Worm (Caenorhabditis elegans) whole organism, young adult: ENCODE results near the gene C01G10.9.

Experiments used
- B0336.3 ChIP-seq: fragments of 200-800 bp; sonication (Bioruptor generic); IDR thresholded peaks from 2 replicates; pipeline ENCODE4 v1.3.6; 2022; ENCODE audit warnings: missing genetic modification characterization, missing compliant biosample characterization
- F23B12.7 ChIP-seq: sonication (generic microtip); optimal IDR thresholded peaks from 2 replicates; lab custom pipeline; 2017; ENCODE audit warnings: missing genetic modification characterization, mild to moderate bottlenecking, missing compliant biosample characterization, antibody characterized with exemption, moderate library complexity; ENCODE audit not compliant: insufficient read depth
- F39B2.1 ChIP-seq: fragments of 200-800 bp; sonication (Bioruptor generic); IDR thresholded peaks from 2 replicates; pipeline ENCODE4 v1.3.6; 2022; ENCODE audit warnings: missing genetic modification reagents, missing genetic modification characterization, missing compliant biosample characterization
- F55B11.4 ChIP-seq: sonication (generic microtip); optimal IDR thresholded peaks from 2 replicates; lab custom pipeline; 2016; ENCODE audit warnings: missing compliant biosample characterization, missing genetic modification characterization, borderline replicate concordance; ENCODE audit not compliant: insufficient read depth
- Y79H2A.3 ChIP-seq: fragments of 200-800 bp; sonication (Bioruptor generic); conservative IDR thresholded peaks from 2 replicates; pipeline ENCODE4 v1.3.6; 2022; ENCODE audit warnings: missing genetic modification reagents, missing genetic modification characterization, missing compliant biosample characterization
- ZK185.1 ChIP-seq: sonication (generic microtip); optimal IDR thresholded peaks from 2 replicates; lab custom pipeline; 2016; ENCODE audit warnings: mild to moderate bottlenecking, missing genetic modification characterization, missing compliant biosample characterization; ENCODE audit not compliant: poor library complexity, severe bottlenecking
- aptf-3 ChIP-seq: fragments of 200-800 bp; sonication (Bioruptor generic); IDR thresholded peaks from 2 replicates; pipeline ENCODE4 v1.3.6; 2022; ENCODE audit warnings: missing genetic modification characterization, missing compliant biosample characterization
- bed-1 ChIP-seq: fragments of 200-800 bp; sonication (Bioruptor generic); IDR thresholded peaks from 2 replicates; pipeline ENCODE4 v1.3.6; 2022; ENCODE audit warnings: missing genetic modification reagents, missing genetic modification characterization, missing compliant biosample characterization
- bed-2 ChIP-seq: fragments of 200-800 bp; sonication (Bioruptor generic); IDR thresholded peaks from 2 replicates; pipeline ENCODE4 v1.3.6; 2022; ENCODE audit warnings: missing genetic modification reagents, missing genetic modification characterization, missing compliant biosample characterization
- cebp-1 ChIP-seq, 2 experiments: fragments of 200-800 bp in 1 of 2; sonication (Bioruptor generic) in 1 of 2; sonication (generic microtip) in 1 of 2; IDR thresholded peaks in 1 of 2; optimal IDR thresholded peaks in 1 of 2; 2 replicates each; pipeline versions ENCODE4 v1.3.6 to Lab custom; 2017 to 2022; ENCODE audit warnings: missing compliant biosample characterization in 2 of 2, missing genetic modification characterization in 2 of 2, mild to moderate bottlenecking in 1 of 2, missing genetic modification reagents in 1 of 2, moderate library complexity in 1 of 2
- chd-7 ChIP-seq: sonication (generic microtip); optimal IDR thresholded peaks from 2 replicates; lab custom pipeline; 2016; ENCODE audit warnings: mild to moderate bottlenecking, missing genetic modification characterization, moderate library complexity, missing compliant biosample characterization
- fkh-3 ChIP-seq: sonication (generic microtip); optimal IDR thresholded peaks from 2 replicates; lab custom pipeline; 2016; ENCODE audit warnings: mild to moderate bottlenecking, missing genetic modification characterization, missing compliant biosample characterization
- hsf-1 ChIP-seq: fragments of 200-800 bp; sonication (Bioruptor generic); IDR thresholded peaks from 2 replicates; pipeline ENCODE4 v1.3.6; 2022; ENCODE audit warnings: missing genetic modification reagents, missing genetic modification characterization, missing compliant biosample characterization
- lin-26 ChIP-seq: fragments of 200-800 bp; sonication (Bioruptor generic); IDR thresholded peaks from 2 replicates; pipeline ENCODE4 v1.3.6; 2022; ENCODE audit warnings: missing genetic modification reagents, missing genetic modification characterization, missing compliant biosample characterization
- lin-40 ChIP-seq: sonication (generic microtip); optimal IDR thresholded peaks from 2 replicates; lab custom pipeline; 2016; ENCODE audit warnings: missing genetic modification characterization, mild to moderate bottlenecking, missing compliant biosample characterization, missing genotype, missing genetic modification reagents
- lin-54 ChIP-seq: fragments of 200-800 bp; sonication (Bioruptor generic); optimal IDR thresholded peaks from 2 replicates; lab custom pipeline; 2018; ENCODE audit warnings: mild to moderate bottlenecking, missing genetic modification characterization, missing compliant biosample characterization
- lsl-1 ChIP-seq: fragments of 200-800 bp; sonication (Bioruptor generic); optimal IDR thresholded peaks from 2 replicates; lab custom pipeline; 2018; ENCODE audit warnings: mild to moderate bottlenecking, missing genetic modification characterization, moderate library complexity, missing compliant biosample characterization
- madf-3 ChIP-seq: fragments of 200-800 bp; sonication (Bioruptor generic); IDR thresholded peaks from 2 replicates; pipeline ENCODE4 v1.3.6; 2022; ENCODE audit warnings: missing genetic modification reagents, missing genetic modification characterization, missing compliant biosample characterization
- madf-6 ChIP-seq: fragments of 200-800 bp; sonication (Bioruptor generic); IDR thresholded peaks from 2 replicates; pipeline ENCODE4 v1.3.6; 2022; ENCODE audit warnings: missing genetic modification reagents, missing genetic modification characterization, missing compliant biosample characterization
- mcd-1 ChIP-seq: fragments of 200-800 bp; sonication (Bioruptor generic); IDR thresholded peaks from 2 replicates; pipeline ENCODE4 v1.3.6; 2022; ENCODE audit warnings: missing genetic modification reagents, missing genetic modification characterization, missing compliant biosample characterization
- nfya-1 ChIP-seq: sonication (generic microtip); optimal IDR thresholded peaks from 2 replicates; lab custom pipeline; 2017; ENCODE audit warnings: antibody characterized with exemption, missing compliant biosample characterization, missing genetic modification characterization, borderline replicate concordance; ENCODE audit not compliant: insufficient read depth
- nfyb-1 ChIP-seq: fragments of 200-800 bp; sonication (Bioruptor generic); IDR thresholded peaks from 2 replicates; pipeline ENCODE4 v1.3.6; 2022; ENCODE audit warnings: missing genetic modification reagents, missing genetic modification characterization, missing compliant biosample characterization
- nhr-120 ChIP-seq: fragments of 200-800 bp; sonication (Bioruptor generic); IDR thresholded peaks from 2 replicates; pipeline ENCODE4 v1.3.6; 2022; ENCODE audit warnings: missing genetic modification characterization, missing compliant biosample characterization
- nhr-80 ChIP-seq: sonication (generic microtip); optimal IDR thresholded peaks from 2 replicates; lab custom pipeline; 2016; ENCODE audit warnings: missing genetic modification characterization, missing compliant biosample characterization
- nhr-90 ChIP-seq: sonication (generic microtip); optimal IDR thresholded peaks from 2 replicates; lab custom pipeline; 2016; ENCODE audit warnings: missing genotype, mild to moderate bottlenecking, missing genetic modification characterization, missing compliant biosample characterization
- snpc-1.1 ChIP-seq: sonication (generic microtip); optimal IDR thresholded peaks from 2 replicates; lab custom pipeline; 2017; ENCODE audit warnings: missing genetic modification characterization, mild to moderate bottlenecking, missing compliant biosample characterization, antibody characterized with exemption, moderate library complexity, missing genotype, missing genetic modification reagents; ENCODE audit not compliant: insufficient read depth
- unc-130 ChIP-seq: sonication (generic microtip); optimal IDR thresholded peaks from 2 replicates; lab custom pipeline; 2016; ENCODE audit warnings: missing genetic modification reagents, missing genetic modification characterization, missing compliant biosample characterization
- unc-62 ChIP-seq: fragments of 150-350 bp; optimal IDR thresholded peaks from 2 replicates; lab custom pipeline; 2014; ENCODE audit warnings: missing biosample characterization, missing genetic modification reagents, missing genetic modification characterization
- ztf-28 ChIP-seq: fragments of 200-800 bp; sonication (Bioruptor generic); IDR thresholded peaks from 2 replicates; pipeline ENCODE4 v1.3.6; 2022; ENCODE audit warnings: missing genetic modification reagents, missing genetic modification characterization, missing compliant biosample characterization
- ztf-3 ChIP-seq: fragments of 200-800 bp; sonication (Bioruptor generic); optimal IDR thresholded peaks from 2 replicates; lab custom pipeline; 2018; ENCODE audit warnings: mild to moderate bottlenecking, missing genetic modification characterization, missing compliant biosample characterization

C01G10.9 gene

DNA sequence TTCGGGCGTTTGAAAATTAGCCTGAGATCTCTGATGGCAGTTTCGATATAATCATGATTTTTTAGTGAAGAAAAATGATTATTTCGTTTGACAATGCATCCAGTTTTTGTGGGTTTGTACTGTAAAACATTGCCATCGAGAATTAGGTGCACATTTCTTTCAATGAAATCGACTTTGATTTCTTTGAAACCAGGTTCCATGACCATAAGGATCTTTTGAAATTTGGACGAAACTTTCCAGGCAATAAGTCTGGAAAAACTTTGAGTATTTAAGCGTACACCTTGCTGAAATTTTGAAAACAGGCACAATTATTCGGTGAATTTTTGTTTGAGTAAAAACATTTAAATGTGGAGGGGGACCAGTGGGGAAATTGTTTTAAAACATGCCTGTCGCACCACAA, 30.6 kb upstream of the C01G10.9 start (continued):
- TF ChIP-seq lin-40 = no peak

ce11 chrV:15052368-15052767, 30.0 kb upstream of the C01G10.9 start, which contains the start of the genes fbxa-82 and C25D7.5:
TSS of gene fbxa-82 (minus strand) at chrV:15052530.
TSS of gene C25D7.5 (plus strand) at chrV:15052650.
- no peak for TF ChIP-seq nhr-120
- TF ChIP-seq unc-130 (GFP tag; lab: Kevin White, UChicago) = no peak
- no peak for TF ChIP-seq F39B2.1 (GFP tag; lab: Robert Waterston, UW)
- 0 out of 2 replicates have a peak, but pooled peaks have one; percentile 26 for TF ChIP-seq cebp-1 (GFP tag; IDR thresholded peaks at IDR 0.05; lab: Robert Waterston, UW)
- no peak for TF ChIP-seq cebp-1 (tag; optimal IDR thresholded peaks at IDR 0.05; lab: Kevin White, UChicago)
- TF ChIP-seq aptf-3 (GFP tag; lab: Robert Waterston, UW) = no peak
- TF ChIP-seq lin-40 = no peak
- TF ChIP-seq, all 124 proteins: peak for 1

- TF ChIP-seq nhr-90 (no peak), snpc-1.1 (no peak), bed-2 (GFP tag; lab: Robert Waterston, UW) (no peak), nfya-1 (tag; lab: Kevin White, UChicago) (no peak), Y79H2A.3 (GFP tag; lab: Robert Waterston, UW) (no peak), fkh-3 (tag; lab: Kevin White, UChicago) (no peak)
Observed at ce11 chrV:15054733-15055132, 27.6 kb upstream of the C01G10.9 start.

DNA sequence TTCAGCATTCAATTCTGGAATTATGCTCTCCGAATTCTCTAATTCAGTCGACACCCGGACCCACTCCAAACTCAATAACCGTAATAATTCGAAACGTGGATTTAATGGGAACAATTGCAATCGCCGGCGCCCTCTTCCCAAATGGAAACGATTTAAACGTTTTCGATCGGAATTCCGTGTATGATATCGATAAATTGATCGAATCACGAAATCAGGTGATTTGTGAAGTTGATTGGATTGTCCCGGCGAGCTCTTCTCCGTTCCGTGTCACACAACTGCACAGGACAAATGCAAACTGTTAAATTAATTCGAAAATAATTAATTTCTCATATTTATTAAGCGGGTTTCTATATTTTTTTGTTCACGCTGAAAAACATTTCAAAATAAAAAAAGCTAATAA, 26.5 kb upstream of the C01G10.9 start, which contains the start of gene C25D7.16:
TSS of gene C25D7.16 (plus strand) at position 301 of the 400 bp plus-strand sequence.
- TF ChIP-seq madf-3 (GFP tag; lab: Robert Waterston, UW) (no peak), bed-2 (GFP tag; lab: Robert Waterston, UW) (no peak), F55B11.4 (tag; lab: Kevin White, UChicago) (no peak), unc-62 (no peak), ztf-28 (GFP tag; lab: Robert Waterston, UW) (no peak), madf-6 (peak; percentile 7; the same call in 1 of the 2 replicates)

ce11 chrV:15056346-15056839, 25.9 kb upstream of the C01G10.9 start:
- TF ChIP-seq chd-7 (tag; lab: Kevin White, UChicago) (peak; percentile 25), madf-6 (peak; percentile 59), B0336.3 (GFP tag; lab: Robert Waterston, UW) (peak; percentile 61), lin-54 (GFP tag; lab: Kevin White, UChicago) (peak; percentile 12), bed-1 (GFP tag; lab: Robert Waterston, UW) (no peak), lin-26 (GFP tag; lab: Robert Waterston, UW) (peak; percentile 76), hsf-1 (GFP tag; lab: Robert Waterston, UW) (0 out of 2 replicates have a peak, but pooled peaks have one; percentile 53), lsl-1 (GFP tag; lab: Kevin White, UChicago) (no peak), nhr-80 (no peak)

- TF ChIP-seq mcd-1 (GFP tag; lab: Robert Waterston, UW) = no peak
- no peak for TF ChIP-seq F23B12.7 (tag; lab: Kevin White, UChicago)
- TF ChIP-seq ZK185.1 = no peak
- no peak for TF ChIP-seq ztf-3
- TF ChIP-seq nfyb-1 (GFP tag; lab: Robert Waterston, UW) = no peak
- TF ChIP-seq nhr-90 = no peak
Observed at ce11 chrV:15057724-15058123, 24.6 kb upstream of the C01G10.9 start.
